Worm (Caenorhabditis elegans) whole organism, dauer: ENCODE results near the gene K09F6.10.

Experiments
- unc-62 ChIP-seq: sonication (generic microtip); optimal IDR thresholded peaks from 2 replicates; lab custom pipeline; 2017; ENCODE audit warnings: missing biosample characterization, missing genetic modification reagents, missing genetic modification characterization

Gene K09F6.10

ce11 chrII:2288798-2289197 is at the start of gene K09F6.10, which contains the start of gene K09F6.13:
Gene K09F6.10 (minus strand): TSS chrII:2288883.
Gene K09F6.13 (plus strand): TSS chrII:2289114.
- TF ChIP-seq unc-62 (GFP tag; lab: Kevin White, UChicago) = no peak

ce11 chrII:2336177-2336576 is 47.5 kb upstream of the K09F6.10 start:
- TF ChIP-seq unc-62 (GFP tag; lab: Kevin White, UChicago) = no peak

ce11 chrII:2335572-2335971 is 46.9 kb upstream of the K09F6.10 start, which contains the start of gene F43C11.7:
Gene F43C11.7 (plus strand): TSS chrII:2335897.
- TF ChIP-seq unc-62 (GFP tag; lab: Kevin White, UChicago) = no peak

DNA sequence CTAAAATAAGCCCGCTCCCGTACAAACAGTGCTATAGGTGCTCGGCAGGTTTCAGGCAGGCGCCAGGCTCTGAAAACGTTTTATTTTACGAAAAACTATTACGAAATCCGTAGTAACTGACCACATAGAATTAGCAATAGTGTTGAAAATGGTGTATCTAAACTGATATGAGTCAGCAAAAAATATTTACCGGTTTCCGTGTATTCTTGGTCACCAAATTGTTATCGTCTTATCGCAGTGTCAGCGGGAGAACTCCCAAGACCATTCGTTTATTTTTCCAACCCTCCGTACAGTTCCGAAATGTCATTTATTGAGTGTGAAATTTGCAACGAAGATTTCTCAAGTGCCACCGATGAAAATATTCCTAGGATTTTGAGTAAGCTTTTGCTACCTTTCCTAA is 43.5 kb upstream of the K09F6.10 start, which contains the start of gene F43C11.8:
Gene F43C11.8, plus strand, starts transcription at position 301 of the 400 bp plus-strand sequence.
- no peak for TF ChIP-seq unc-62 (GFP tag; lab: Kevin White, UChicago)

- no peak for TF ChIP-seq unc-62 (GFP tag; lab: Kevin White, UChicago)
Measured at ce11 chrII:2330462-2330861, 41.8 kb upstream of the K09F6.10 start.

DNA sequence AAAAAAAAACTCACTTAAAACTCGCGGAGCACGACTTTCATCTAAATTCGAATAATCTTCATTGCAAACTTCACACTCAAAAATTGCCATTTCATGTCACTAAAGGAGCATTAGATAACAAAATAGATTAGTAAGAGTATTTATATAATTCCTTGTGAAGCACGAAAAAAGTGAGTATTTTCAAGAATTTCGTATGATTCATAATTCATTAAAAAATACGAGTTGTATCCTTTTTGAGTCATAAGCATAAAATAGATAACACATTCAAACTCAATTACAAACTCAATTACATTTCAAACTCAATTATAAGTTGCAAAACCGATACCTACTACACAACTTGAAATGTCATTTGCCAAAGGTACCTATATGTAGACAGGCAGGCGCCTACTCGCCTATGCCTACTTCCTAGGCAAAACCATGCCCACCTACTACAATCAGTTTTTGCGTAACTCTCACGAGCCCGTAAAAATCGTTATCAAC is 40.3 kb upstream of the K09F6.10 start, which contains the start of the genes ZK1240.8 and ZK1240.1:
Gene ZK1240.8, minus strand, starts transcription at position 101 of the 480 bp plus-strand sequence.
Gene ZK1240.1, plus strand, starts transcription at position 430 of the 480 bp plus-strand sequence.
- TF ChIP-seq unc-62 (GFP tag; lab: Kevin White, UChicago) = no peak

DNA sequence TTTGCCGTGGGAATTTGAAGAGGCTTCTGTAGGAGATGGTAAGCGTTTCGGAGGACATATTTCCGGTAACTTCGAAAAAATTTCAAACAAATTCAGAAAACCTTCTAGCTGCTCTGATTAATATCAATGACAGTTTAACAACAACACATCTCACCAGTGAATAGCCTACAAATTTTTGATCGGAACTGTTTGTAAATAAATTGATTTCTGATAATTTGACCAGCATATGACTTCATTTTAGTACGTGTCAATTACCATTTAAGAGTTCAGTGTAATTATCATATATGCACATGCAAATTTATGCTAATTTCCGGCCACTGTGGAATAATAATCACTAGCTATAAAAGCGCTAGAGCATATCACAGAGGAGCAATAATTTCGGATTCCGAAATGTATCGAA is 36.3 kb upstream of the K09F6.10 start, which contains the start of gene ZK1240.11:
Gene ZK1240.11, plus strand, starts transcription at position 301 of the 400 bp plus-strand sequence.
- TF ChIP-seq unc-62 (GFP tag; lab: Kevin White, UChicago) = no peak

- TF ChIP-seq unc-62 (GFP tag; lab: Kevin White, UChicago) = no peak
Measured at ce11 chrII:2322857-2323518, 34.3 kb upstream of the K09F6.10 start, which contains the start of the genes ZK1240.6 and ZK1240.2. Gene ZK1240.6 (minus strand): TSS chrII:2322907. Gene ZK1240.2 (plus strand): TSS chrII:2323376.

ce11 chrII:2320097-2320496 is 31.4 kb upstream of the K09F6.10 start, which contains the start of gene ZK1240.3:
Gene ZK1240.3 (plus strand): TSS chrII:2320334.
- no peak for TF ChIP-seq unc-62 (GFP tag; lab: Kevin White, UChicago)

DNA sequence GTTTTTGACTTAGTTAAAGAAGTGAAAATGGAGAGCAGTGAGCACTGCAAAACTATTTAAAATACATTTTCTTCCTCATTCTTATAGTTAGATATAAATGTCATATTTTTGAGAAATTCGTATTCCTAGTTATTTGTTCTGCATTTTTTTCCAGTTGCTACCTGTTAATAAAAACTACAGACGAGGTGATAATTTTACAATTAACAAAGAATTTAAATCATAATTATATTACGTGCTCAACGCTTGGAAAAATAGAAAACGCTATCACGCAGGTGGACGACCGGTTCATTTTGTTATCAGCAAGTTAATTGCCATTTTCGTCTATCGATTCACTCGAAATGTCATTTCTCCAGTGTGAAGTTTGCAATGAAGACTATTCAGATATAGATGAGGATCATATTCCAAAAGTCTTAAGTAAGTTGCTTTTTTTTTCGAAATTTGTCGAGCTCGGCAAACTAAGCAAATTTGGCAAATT is 29.2 kb upstream of the K09F6.10 start, which contains the start of the genes ZK1240.5 and ZK1240.9:
Gene ZK1240.5, minus strand, starts transcription at position 51 of the 475 bp plus-strand sequence.
Gene ZK1240.9, plus strand, starts transcription at position 307 of the 475 bp plus-strand sequence.
- TF ChIP-seq unc-62 (GFP tag; lab: Kevin White, UChicago) = no peak

ce11 chrII:2312747-2313146 is 24.1 kb upstream of the K09F6.10 start, which contains the start of the genes trim-21 and B0281.1:
Gene trim-21 (minus strand): TSS chrII:2312847.
Gene B0281.1 (plus strand): TSS chrII:2313067.
- TF ChIP-seq unc-62 (GFP tag; lab: Kevin White, UChicago) = no peak

DNA sequence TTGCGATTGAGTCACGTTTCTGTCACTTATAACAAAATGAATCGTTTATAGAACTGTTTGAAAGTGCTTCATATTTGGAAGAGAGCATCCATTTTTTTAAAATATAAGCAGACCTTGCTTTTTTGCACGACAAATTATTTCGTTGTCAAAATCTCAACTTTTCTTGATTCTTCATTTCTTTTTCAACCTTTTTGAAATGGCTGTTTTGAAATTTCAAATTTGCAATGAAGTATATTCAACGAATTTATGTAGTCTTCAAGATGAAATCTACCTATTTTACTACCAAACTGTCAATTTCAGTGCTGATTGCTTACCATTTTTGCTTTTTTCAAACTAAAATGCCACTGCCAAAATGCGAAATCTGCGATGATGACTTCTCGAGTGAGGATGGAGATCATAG is 18.1 kb upstream of the K09F6.10 start, which contains the start of gene B0281.3:
Gene B0281.3, plus strand, starts transcription at position 301 of the 400 bp plus-strand sequence.
- TF ChIP-seq unc-62 (GFP tag; lab: Kevin White, UChicago) = no peak

DNA sequence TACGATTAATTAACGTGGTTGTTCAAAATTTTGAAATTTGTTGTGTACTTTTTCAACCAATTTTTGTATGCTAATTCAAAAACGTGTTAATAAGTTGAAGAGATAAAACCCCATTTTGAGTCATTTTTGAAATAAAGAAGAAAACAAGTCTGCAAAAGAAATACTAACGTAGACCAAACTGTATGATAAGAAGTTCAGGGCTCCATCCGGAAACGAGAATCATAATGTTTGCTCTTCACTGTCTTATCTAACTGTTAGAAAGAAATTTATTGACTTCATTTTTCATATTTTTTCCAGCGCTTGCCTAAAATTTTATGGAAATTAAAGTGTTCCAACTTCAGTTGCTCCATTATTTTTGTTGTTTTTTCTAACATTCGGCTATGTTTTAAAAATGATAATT is 16.8 kb upstream of the K09F6.10 start:
- TF ChIP-seq unc-62 (GFP tag; lab: Kevin White, UChicago) = no peak

- no peak for TF ChIP-seq unc-62 (GFP tag; lab: Kevin White, UChicago)
Measured at ce11 chrII:2304575-2304974, 15.9 kb upstream of the K09F6.10 start.

- TF ChIP-seq unc-62 (GFP tag; lab: Kevin White, UChicago) = no peak
Measured at ce11 chrII:2302330-2302729, 13.6 kb upstream of the K09F6.10 start, which contains the start of gene B0281.6. Gene B0281.6 (minus strand): TSS chrII:2302430.

DNA sequence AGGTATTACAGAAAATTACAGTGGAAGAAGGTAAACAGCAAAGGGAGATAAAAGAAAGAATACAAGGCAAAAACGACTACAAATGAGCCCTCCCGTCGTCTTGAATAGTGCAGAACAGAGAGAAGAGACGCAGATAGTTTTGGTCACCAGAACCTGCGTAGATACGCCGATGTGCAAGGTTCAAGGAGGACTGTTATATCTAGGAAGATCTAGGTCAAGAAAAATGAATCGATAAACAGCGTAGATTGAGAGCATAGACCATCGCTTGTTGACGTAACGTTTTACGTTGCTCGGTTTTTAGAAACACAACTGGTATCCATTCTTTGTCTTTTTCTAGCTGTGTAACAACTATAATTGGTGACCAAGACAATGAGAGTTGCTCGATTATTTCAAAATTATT is 12.2 kb upstream of the K09F6.10 start, which contains the start of gene B0281.5:
Gene B0281.5, minus strand, starts transcription at position 101 of the 400 bp plus-strand sequence.
- TF ChIP-seq unc-62 (GFP tag; lab: Kevin White, UChicago) = no peak
